Fruit fly (Drosophila melanogaster) whole organism, embryonic: ENCODE results near the gene CG16959.

Experiments used
- Adf1 ChIP-seq: fragments of 200-800 bp; sonication (Bioruptor generic); IDR thresholded peaks from 2 replicates; pipeline ENCODE4 v1.3.6; 2022; ENCODE audit warnings: missing biosample characterization, missing genetic modification characterization
- Asciz ChIP-seq: fragments of 200-800 bp; sonication (Bioruptor generic); optimal IDR thresholded peaks from 2 replicates; lab custom pipeline; 2017; ENCODE audit warnings: missing biosample characterization, mild to moderate bottlenecking, missing genetic modification characterization, missing genetic modification reagents
- CG10267 ChIP-seq: fragments of 200-800 bp; sonication (Bioruptor generic); optimal IDR thresholded peaks from 2 replicates; lab custom pipeline; 2018; ENCODE audit warnings: missing biosample characterization, mild to moderate bottlenecking, missing genetic modification characterization, moderate library complexity
- CG10321 ChIP-seq: fragments of 200-800 bp; sonication (Bioruptor generic); IDR thresholded peaks from 2 replicates; pipeline ENCODE4 v1.3.6; 2022; ENCODE audit warnings: missing biosample characterization, missing genetic modification characterization
- CG11504 ChIP-seq: fragments of 200-800 bp; sonication (Bioruptor generic); optimal IDR thresholded peaks from 3 replicates; lab custom pipeline; 2019; ENCODE audit warnings: missing biosample characterization, mild to moderate bottlenecking, missing genetic modification characterization, moderate library complexity
- CG13894 ChIP-seq: fragments of 200-800 bp; sonication (Bioruptor generic); optimal IDR thresholded peaks from 3 replicates; lab custom pipeline; 2018; ENCODE audit warnings: missing biosample characterization, mild to moderate bottlenecking, missing genetic modification characterization, moderate library complexity
- CG1529 ChIP-seq: fragments of 200-800 bp; sonication (Bioruptor generic); optimal IDR thresholded peaks from 3 replicates; lab custom pipeline; 2018; ENCODE audit warnings: missing biosample characterization, missing genetic modification characterization
- CG2199 ChIP-seq: fragments of 200-800 bp; sonication (Bioruptor generic); IDR thresholded peaks from 3 replicates; pipeline ENCODE4 v1.3.6; 2022; ENCODE audit warnings: missing biosample characterization, missing genetic modification characterization
- CG30403 ChIP-seq: fragments of 200-800 bp; sonication (Bioruptor generic); optimal IDR thresholded peaks from 3 replicates; lab custom pipeline; 2016; ENCODE audit warnings: missing biosample characterization, missing genetic modification characterization
- CG33557 ChIP-seq: fragments of 200-800 bp; sonication (Bioruptor generic); optimal IDR thresholded peaks from 2 replicates; lab custom pipeline; 2019; ENCODE audit warnings: missing biosample characterization, mild to moderate bottlenecking, missing genetic modification characterization, moderate library complexity
- CG3407 ChIP-seq: fragments of 200-800 bp; sonication (Bioruptor generic); optimal IDR thresholded peaks from 2 replicates; lab custom pipeline; 2018; ENCODE audit warnings: missing biosample characterization, mild to moderate bottlenecking, missing genetic modification characterization
- CG6175 ChIP-seq: fragments of 200-800 bp; sonication (Bioruptor generic); IDR thresholded peaks from 3 replicates; pipeline ENCODE4 v1.3.6; 2022; ENCODE audit warnings: missing biosample characterization, missing genetic modification characterization
- CG6791 ChIP-seq: fragments of 200-800 bp; sonication (Bioruptor generic); IDR thresholded peaks from 3 replicates; pipeline ENCODE4 v1.3.6; 2022; ENCODE audit warnings: missing biosample characterization, missing genetic modification characterization; ENCODE audit not compliant: partially characterized antibody
- CG7271 ChIP-seq: fragments of 200-800 bp; sonication (Bioruptor generic); optimal IDR thresholded peaks from 2 replicates; lab custom pipeline; 2018; ENCODE audit warnings: missing biosample characterization, mild to moderate bottlenecking, missing genetic modification characterization, moderate library complexity
- CG9609 ChIP-seq: fragments of 200-800 bp; sonication (Bioruptor generic); optimal IDR thresholded peaks from 3 replicates; lab custom pipeline; 2016; ENCODE audit warnings: missing biosample characterization, missing genetic modification characterization
- CG9727 ChIP-seq: fragments of 200-800 bp; sonication (Bioruptor generic); optimal IDR thresholded peaks from 3 replicates; lab custom pipeline; 2017; ENCODE audit warnings: missing biosample characterization, mild to moderate bottlenecking, missing genetic modification characterization
- CHES-1-like ChIP-seq: fragments of 200-800 bp; sonication (Bioruptor generic); optimal IDR thresholded peaks from 2 replicates; lab custom pipeline; 2016; ENCODE audit warnings: missing biosample characterization, missing genetic modification characterization
- ERR ChIP-seq: fragments of 200-800 bp; sonication (Bioruptor generic); optimal IDR thresholded peaks from 2 replicates; lab custom pipeline; 2016; ENCODE audit warnings: missing biosample characterization, missing genetic modification characterization
- H15 ChIP-seq: fragments of 200-800 bp; sonication (Bioruptor generic); IDR thresholded peaks from 3 replicates; pipeline ENCODE4 v1.3.6; 2022; ENCODE audit warnings: missing biosample characterization, missing genetic modification characterization
- H2.0 ChIP-seq: fragments of 200-800 bp; sonication (Bioruptor generic); IDR thresholded peaks from 2 replicates; pipeline ENCODE4 v1.3.6; 2022; ENCODE audit warnings: missing biosample characterization, missing genetic modification characterization
- Hmx ChIP-seq: fragments of 200-800 bp; sonication (Bioruptor generic); optimal IDR thresholded peaks from 2 replicates; lab custom pipeline; 2016; ENCODE audit warnings: missing biosample characterization, missing genetic modification characterization
- Hr51 ChIP-seq, 2 experiments: fragments of 200-800 bp; sonication (Bioruptor generic); optimal IDR thresholded peaks; 2 replicates in 1 of 2; 3 replicates in 1 of 2; lab custom pipeline; 2016 to 2018; ENCODE audit warnings: missing biosample characterization in 2 of 2, missing genetic modification characterization in 2 of 2, mild to moderate bottlenecking in 1 of 2, moderate library complexity in 1 of 2
- Hsf ChIP-seq: fragments of 200-800 bp; sonication (Bioruptor generic); optimal IDR thresholded peaks from 3 replicates; lab custom pipeline; 2016; ENCODE audit warnings: missing biosample characterization, missing genetic modification characterization
- MESR4 ChIP-seq: fragments of 200-800 bp; sonication (Bioruptor generic); optimal IDR thresholded peaks from 2 replicates; lab custom pipeline; 2018; ENCODE audit warnings: missing biosample characterization, mild to moderate bottlenecking, missing genetic modification characterization, moderate library complexity
- Max ChIP-seq: fragments of 200-800 bp; sonication (Bioruptor generic); optimal IDR thresholded peaks from 2 replicates; lab custom pipeline; 2016; ENCODE audit warnings: missing biosample characterization, mild to moderate bottlenecking, missing genetic modification characterization
- Pdp1 ChIP-seq, 2 experiments: fragments of 200-800 bp; sonication (Bioruptor generic); optimal IDR thresholded peaks; 3 replicates each; lab custom pipeline; 2016; ENCODE audit warnings: missing biosample characterization in 2 of 2, missing genetic modification characterization in 2 of 2, mild to moderate bottlenecking in 1 of 2, moderate library complexity in 1 of 2
- Rfx ChIP-seq: fragments of 200-800 bp; sonication (Bioruptor generic); IDR thresholded peaks from 2 replicates; pipeline ENCODE4 v1.3.6; 2022; ENCODE audit warnings: missing biosample characterization, missing genetic modification characterization
- Scr ChIP-seq: fragments of 200-800 bp; sonication (Bioruptor generic); IDR thresholded peaks from 2 replicates; pipeline ENCODE4 v1.3.6; 2022; ENCODE audit warnings: missing biosample characterization, missing genetic modification characterization; ENCODE audit not compliant: partially characterized antibody
- Trl ChIP-seq, 3 experiments: fragments of >200 bp in 2 of 3; fragments of 200-800 bp in 1 of 3; sonication (Bioruptor generic) in 1 of 3; optimal IDR thresholded peaks; 2 replicates in 1 of 3; 3 replicates in 2 of 3; lab custom pipeline; 2016 to 2017; ENCODE audit warnings: missing biosample characterization in 1 of 3, missing genetic modification characterization in 1 of 3
- bab2 ChIP-seq: fragments of 200-800 bp; sonication (Bioruptor generic); optimal IDR thresholded peaks from 2 replicates; lab custom pipeline; 2016; ENCODE audit warnings: missing biosample characterization, missing genetic modification characterization
- bbx ChIP-seq: fragments of 200-800 bp; sonication (Bioruptor generic); IDR thresholded peaks from 2 replicates; pipeline ENCODE4 v1.3.6; 2022; ENCODE audit warnings: missing biosample characterization, missing genetic modification characterization; ENCODE audit not compliant: partially characterized antibody
- bigmax ChIP-seq: fragments of 200-800 bp; sonication (Bioruptor generic); optimal IDR thresholded peaks from 2 replicates; lab custom pipeline; 2018; ENCODE audit warnings: missing biosample characterization, mild to moderate bottlenecking, missing genetic modification characterization
- cad ChIP-seq: fragments of >200 bp; optimal IDR thresholded peaks from 2 replicates; lab custom pipeline; 2017; ENCODE audit warnings: missing biosample characterization, missing genetic modification characterization
- cato ChIP-seq: fragments of 200-800 bp; sonication (Bioruptor generic); optimal IDR thresholded peaks from 2 replicates; lab custom pipeline; 2016; ENCODE audit warnings: missing biosample characterization, missing genetic modification characterization, borderline replicate concordance
- crp ChIP-seq, 2 experiments: fragments of 200-800 bp; sonication (Bioruptor generic); optimal IDR thresholded peaks; 2 replicates in 1 of 2; 3 replicates in 1 of 2; lab custom pipeline; 2017; ENCODE audit warnings: missing biosample characterization in 2 of 2, missing genetic modification characterization in 2 of 2, mild to moderate bottlenecking in 1 of 2, moderate library complexity in 1 of 2
- danr ChIP-seq: fragments of 200-800 bp; sonication (Bioruptor generic); IDR thresholded peaks from 2 replicates; pipeline ENCODE4 v1.3.6; 2022; ENCODE audit warnings: missing biosample characterization, missing genetic modification characterization
- dmrt11E ChIP-seq: fragments of 200-800 bp; sonication (Bioruptor generic); optimal IDR thresholded peaks from 3 replicates; lab custom pipeline; 2018; ENCODE audit warnings: missing biosample characterization, mild to moderate bottlenecking, missing genetic modification characterization, moderate library complexity
- fd102C ChIP-seq: fragments of 200-800 bp; sonication (Bioruptor generic); optimal IDR thresholded peaks from 2 replicates; lab custom pipeline; 2018; ENCODE audit warnings: missing biosample characterization, mild to moderate bottlenecking, missing genetic modification characterization, moderate library complexity
- gcm ChIP-seq: fragments of 200-800 bp; sonication (Bioruptor generic); optimal IDR thresholded peaks from 2 replicates; lab custom pipeline; 2019; ENCODE audit warnings: missing biosample characterization, mild to moderate bottlenecking, missing genetic modification characterization, moderate library complexity
- grau ChIP-seq: fragments of 200-800 bp; optimal IDR thresholded peaks from 3 replicates; lab custom pipeline; 2019; ENCODE audit warnings: missing biosample characterization, mild to moderate bottlenecking, missing genetic modification characterization, moderate library complexity
- grn ChIP-seq: fragments of 200-800 bp; sonication (Bioruptor generic); optimal IDR thresholded peaks from 3 replicates; lab custom pipeline; 2017; ENCODE audit warnings: missing biosample characterization, missing genetic modification characterization
- insv ChIP-seq, 2 experiments: fragments of 200-800 bp; sonication (Bioruptor generic); optimal IDR thresholded peaks; 3 replicates each; lab custom pipeline; 2016 to 2018; ENCODE audit warnings: missing biosample characterization in 2 of 2, missing genetic modification characterization in 2 of 2
- kah ChIP-seq: fragments of 200-800 bp; sonication (Bioruptor generic); optimal IDR thresholded peaks from 2 replicates; lab custom pipeline; 2018; ENCODE audit warnings: missing biosample characterization, mild to moderate bottlenecking, missing genetic modification characterization
- lilli ChIP-seq: fragments of 200-800 bp; sonication (Bioruptor generic); optimal IDR thresholded peaks from 3 replicates; lab custom pipeline; 2016; ENCODE audit warnings: missing biosample characterization, missing genetic modification characterization
- slbo ChIP-seq: fragments of 200-800 bp; sonication (Bioruptor generic); IDR thresholded peaks from 2 replicates; pipeline ENCODE4 v1.3.6; 2022; ENCODE audit warnings: missing biosample characterization, missing genetic modification characterization
- trem ChIP-seq: fragments of 200-800 bp; optimal IDR thresholded peaks from 3 replicates; lab custom pipeline; 2019; ENCODE audit warnings: missing biosample characterization, mild to moderate bottlenecking, missing genetic modification characterization, moderate library complexity
- vvl ChIP-seq: fragments of 200-800 bp; sonication (Bioruptor generic); IDR thresholded peaks from 2 replicates; pipeline ENCODE4 v1.3.6; 2022; ENCODE audit warnings: missing biosample characterization, missing genetic modification characterization
- zen ChIP-seq: fragments of 200-800 bp; sonication (Bioruptor generic); optimal IDR thresholded peaks from 3 replicates; lab custom pipeline; 2018; ENCODE audit warnings: missing biosample characterization, mild to moderate bottlenecking, missing genetic modification characterization, moderate library complexity

Gene CG16959

dm6 chr3L:15094589-15095288, 30.4 kb downstream of the CG16959 start, which contains the start of the genes sstn, Plp and GlyRS (continued):
- TF ChIP-seq CHES-1-like (GFP tag; lab: Kevin White, UChicago) (no peak), insv (GFP tag; optimal IDR thresholded peaks at IDR 0.05; lab: Kevin White, UChicago) (peak in 1 of 2 experiments; percentile 8), bigmax (GFP tag; lab: Kevin White, UChicago) (no peak), CG30403 (GFP tag; lab: Kevin White, UChicago) (peak; percentile 47), cad (GFP tag; lab: Kevin White, UChicago) (no peak), Rfx (GFP tag; lab: Robert Waterston, UW) (0 out of 2 replicates have a peak, but pooled peaks have one; percentile 24), danr (no peak), cato (no peak), Hr51 (GFP tag; optimal IDR thresholded peaks at IDR 0.05; lab: Kevin White, UChicago) (peak in 1 of 2 experiments; percentile 30), Max (peak; percentile 50), bbx (GFP tag; lab: Robert Waterston, UW) (peak; percentile 69), kah (GFP tag; lab: Kevin White, UChicago) (no peak), MESR4 (GFP tag; lab: Kevin White, UChicago) (peak; percentile 72), CG33557 (GFP tag; lab: Kevin White, UChicago) (peak; percentile 58), Adf1 (GFP tag; lab: Robert Waterston, UW) (peak; percentile 13; the same call in 1 of the 2 replicates), bab2 (GFP tag; lab: Kevin White, UChicago) (no peak), H2.0 (no peak), CG3407 (GFP tag; lab: Kevin White, UChicago) (peak; percentile 28), Scr (peak; percentile 45), CG13894 (tag; lab: Kevin White, UChicago) (peak; percentile 40), lilli (GFP tag; lab: Kevin White, UChicago) (peak; percentile 41), slbo (GFP tag; lab: Robert Waterston, UW) (peak; percentile 19; the same call in 1 of the 2 replicates), grn (GFP tag; lab: Kevin White, UChicago) (no peak), grau (tag; lab: Kevin White, UChicago) (peak; percentile 57), CG9609 (GFP tag; lab: Kevin White, UChicago) (no peak), CG10321 (no peak), gcm (GFP tag; lab: Kevin White, UChicago) (peak; percentile 22), CG1529 (GFP tag; lab: Kevin White, UChicago) (peak; percentile 15), CG6791 (GFP tag; lab: Robert Waterston, UW) (peak; percentile 58; the same call in 1 of the 3 replicates), trem (tag; lab: Kevin White, UChicago) (peak; percentile 57), vvl (GFP tag; lab: Robert Waterston, UW) (peak; percentile 51; the same call in 1 of the 2 replicates), CG7271 (tag; lab: Kevin White, UChicago) (no peak), fd102C (no peak), ERR (GFP tag; lab: Kevin White, UChicago) (no peak), CG2199 (GFP tag; lab: Robert Waterston, UW) (no peak), Hsf (GFP tag; lab: Kevin White, UChicago) (peak; percentile 5), Trl (optimal IDR thresholded peaks at IDR 0.05; lab: Kevin White, UChicago) (peak in 1 of 2 experiments; percentile 12), Trl (GFP tag; optimal IDR thresholded peaks at IDR 0.05; lab: Kevin White, UChicago) (no peak), CG6175 (no peak), dmrt11E (tag; lab: Kevin White, UChicago) (peak; percentile 36), crp (GFP tag; optimal IDR thresholded peaks at IDR 0.05; lab: Kevin White, UChicago) (peak in 1 of 2 experiments; percentile 33), CG9727 (GFP tag; lab: Kevin White, UChicago) (peak; percentile 17), Hmx (GFP tag; lab: Kevin White, UChicago) (no peak), H15 (no peak), Asciz (GFP tag; lab: Kevin White, UChicago) (peak; percentile 23), CG11504 (tag; lab: Kevin White, UChicago) (peak; percentile 75), Pdp1 (GFP tag; optimal IDR thresholded peaks at IDR 0.05; lab: Kevin White, UChicago) (peak in 1 of 2 experiments; percentile 39), zen (peak; percentile 5), CG10267 (peak; percentile 99)
